Fruit fly (Drosophila melanogaster): Measurements from ENCODE around the gene Galphaf.

- no peak for TF ChIP-seq lz (GFP tag; optimal IDR thresholded peaks at IDR 0.05)
- TF ChIP-seq Ets96B (tag; optimal IDR thresholded peaks at IDR 0.05), result no peak
- no peak for TF ChIP-seq cyc (GFP tag; optimal IDR thresholded peaks at IDR 0.05)
- TF ChIP-seq Lpt (GFP tag; optimal IDR thresholded peaks at IDR 0.05), result no peak
- TF ChIP-seq CG32006 (GFP tag; optimal IDR thresholded peaks at IDR 0.05), result no peak
- TF ChIP-seq salr (GFP tag; optimal IDR thresholded peaks at IDR 0.05), result no peak
- no peak for TF ChIP-seq pdm3 (GFP tag; optimal IDR thresholded peaks at IDR 0.05)
- TF ChIP-seq CG6163 (GFP tag; IDR thresholded peaks at IDR 0.05), result no peak
- no peak for TF ChIP-seq CG15336 (GFP tag; IDR thresholded peaks at IDR 0.05)
- TF ChIP-seq CG9139 (GFP tag; optimal IDR thresholded peaks at IDR 0.05), result no peak
- TF ChIP-seq CG11762 (GFP tag; optimal IDR thresholded peaks at IDR 0.05; ENCODE audit: insufficient read depth), result no peak
- no peak for TF ChIP-seq Gug (GFP tag; IDR thresholded peaks at IDR 0.05)
These were observed 27.1 kb downstream of the Galphaf start for dm6 chr3L:16640509-16641068.

Data from whole organism, prepupa.